Worm (Caenorhabditis elegans) whole organism, L1 larva: ENCODE measurements around the gene F10E7.6.

ENCODE experiments used
- C04F5.9 ChIP-seq: sonication (generic microtip); optimal IDR thresholded peaks from 2 replicates; lab custom pipeline; 2016; ENCODE audit warnings: missing genetic modification characterization, missing compliant biosample characterization
- C16A3.4 ChIP-seq: fragments of 150-350 bp; optimal IDR thresholded peaks from 2 replicates; lab custom pipeline; 2014; ENCODE audit warnings: missing biosample characterization, missing genetic modification characterization
- C34B4.2 ChIP-seq: sonication (generic microtip); optimal IDR thresholded peaks from 2 replicates; lab custom pipeline; 2017; ENCODE audit warnings: mild to moderate bottlenecking, missing genetic modification characterization, missing compliant biosample characterization
- F16B12.6 ChIP-seq: fragments of 150-350 bp; optimal IDR thresholded peaks from 2 replicates; lab custom pipeline; 2014; ENCODE audit warnings: missing biosample characterization, missing genetic modification characterization
- aha-1 ChIP-seq: fragments of 150-350 bp; optimal IDR thresholded peaks from 2 replicates; lab custom pipeline; 2014; ENCODE audit warnings: missing biosample characterization, missing genetic modification characterization
- ama-1 ChIP-seq: fragments of 150-350 bp; optimal IDR thresholded peaks from 2 replicates; lab custom pipeline; 2014
- ceh-8 ChIP-seq: fragments of 200-800 bp; sonication (Bioruptor generic); optimal IDR thresholded peaks from 2 replicates; lab custom pipeline; 2018; ENCODE audit warnings: mild to moderate bottlenecking, missing genetic modification characterization, moderate library complexity, missing compliant biosample characterization
- ceh-88 ChIP-seq: fragments of 200-800 bp; sonication (Bioruptor generic); IDR thresholded peaks from 2 replicates; pipeline ENCODE4 v1.3.6; 2022; ENCODE audit warnings: missing genetic modification characterization, missing compliant biosample characterization
- ces-1 ChIP-seq: fragments of 150-350 bp; optimal IDR thresholded peaks from 2 replicates; lab custom pipeline; 2014; ENCODE audit warnings: missing biosample characterization, missing genetic modification reagents, missing genetic modification characterization
- dpl-1 ChIP-seq, 3 experiments: fragments of 150-350 bp in 2 of 3; sonication (generic microtip) in 1 of 3; optimal IDR thresholded peaks; 2 replicates each; lab custom pipeline; 2014 to 2017; ENCODE audit warnings: missing biosample characterization in 3 of 3, missing genetic modification characterization in 3 of 3, missing genetic modification reagents in 3 of 3
- dsc-1 ChIP-seq: sonication (generic microtip); optimal IDR thresholded peaks from 2 replicates; lab custom pipeline; 2016; ENCODE audit warnings: mild to moderate bottlenecking, missing genetic modification characterization, missing compliant biosample characterization
- efl-3 ChIP-seq: fragments of 200-800 bp; sonication (Bioruptor generic); optimal IDR thresholded peaks from 2 replicates; lab custom pipeline; 2018; ENCODE audit warnings: mild to moderate bottlenecking, missing genetic modification characterization, missing compliant biosample characterization
- egl-13 ChIP-seq: sonication (generic microtip); optimal IDR thresholded peaks from 2 replicates; lab custom pipeline; 2016; ENCODE audit warnings: missing genotype, missing genetic modification reagents, missing genetic modification characterization, missing compliant biosample characterization
- elt-3 ChIP-seq, 6 experiments: fragments of 150-350 bp in 1 of 6; sonication (generic microtip); optimal IDR thresholded peaks; 2 replicates each; lab custom pipeline; 2017 to 2018; ENCODE audit warnings: missing biosample characterization in 6 of 6, missing genetic modification characterization in 6 of 6, inconsistent platforms in 1 of 6
- fkh-4 ChIP-seq: sonication (generic microtip); optimal IDR thresholded peaks from 2 replicates; lab custom pipeline; 2016; ENCODE audit warnings: missing compliant biosample characterization, missing genetic modification characterization, borderline replicate concordance
- fos-1 ChIP-seq: fragments of 150-350 bp; optimal IDR thresholded peaks from 2 replicates; lab custom pipeline; 2014; ENCODE audit warnings: missing biosample characterization, missing genetic modification characterization
- hlh-4 ChIP-seq: sonication (generic microtip); optimal IDR thresholded peaks from 2 replicates; lab custom pipeline; 2016; ENCODE audit warnings: mild to moderate bottlenecking, missing genetic modification characterization, missing compliant biosample characterization
- irx-1 ChIP-seq: sonication (generic microtip); optimal IDR thresholded peaks from 2 replicates; lab custom pipeline; 2016; ENCODE audit warnings: missing genetic modification characterization, missing compliant biosample characterization
- isw-1 ChIP-seq: fragments of 200-800 bp; sonication (Bioruptor generic); IDR thresholded peaks from 2 replicates; pipeline ENCODE4 v1.3.6; 2022; ENCODE audit warnings: missing genetic modification characterization, missing compliant biosample characterization
- lin-13 ChIP-seq: fragments of 150-350 bp; optimal IDR thresholded peaks from 2 replicates; lab custom pipeline; 2014; ENCODE audit warnings: missing biosample characterization, missing genetic modification reagents, missing genetic modification characterization
- lin-14 ChIP-seq: fragments of 200-800 bp; sonication (Bioruptor generic); optimal IDR thresholded peaks from 2 replicates; lab custom pipeline; 2018; ENCODE audit warnings: mild to moderate bottlenecking, missing genetic modification characterization, moderate library complexity, missing compliant biosample characterization
- lin-35 ChIP-seq, 2 experiments: fragments of 150-350 bp; optimal IDR thresholded peaks; 2 replicates each; lab custom pipeline; 2014; ENCODE audit warnings: missing biosample characterization in 2 of 2, missing genetic modification characterization in 2 of 2, missing genetic modification reagents in 2 of 2
- lir-3 ChIP-seq: sonication (generic microtip); optimal IDR thresholded peaks from 2 replicates; lab custom pipeline; 2016; ENCODE audit warnings: mild to moderate bottlenecking, missing genetic modification characterization, moderate library complexity, missing compliant biosample characterization; ENCODE audit not compliant: poor library complexity
- lsy-2 ChIP-seq, 2 experiments: fragments of 150-350 bp; optimal IDR thresholded peaks; 2 replicates each; lab custom pipeline; 2014; ENCODE audit warnings: missing biosample characterization in 2 of 2, missing genetic modification characterization in 2 of 2
- mab-9 ChIP-seq: fragments of 200-800 bp; sonication (Bioruptor generic); IDR thresholded peaks from 2 replicates; pipeline ENCODE4 v1.3.6; 2022; ENCODE audit warnings: missing genetic modification reagents, missing genetic modification characterization, missing compliant biosample characterization
- mef-2 ChIP-seq: fragments of 150-350 bp; optimal IDR thresholded peaks from 2 replicates; lab custom pipeline; 2014; ENCODE audit warnings: missing biosample characterization, missing genetic modification characterization
- mep-1 ChIP-seq: fragments of 150-350 bp; optimal IDR thresholded peaks from 2 replicates; lab custom pipeline; 2014; ENCODE audit warnings: missing biosample characterization, missing genetic modification characterization
- nhr-11 ChIP-seq: fragments of 150-350 bp; optimal IDR thresholded peaks from 2 replicates; lab custom pipeline; 2014; ENCODE audit warnings: missing biosample characterization, missing genetic modification characterization
- nhr-19 ChIP-seq: fragments of 200-800 bp; sonication (Bioruptor generic); conservative IDR thresholded peaks from 2 replicates; pipeline ENCODE4 v1.3.6; 2022; ENCODE audit warnings: missing genetic modification characterization, missing compliant biosample characterization
- nhr-237 ChIP-seq: fragments of 150-350 bp; optimal IDR thresholded peaks from 2 replicates; lab custom pipeline; 2014; ENCODE audit warnings: missing biosample characterization, missing genetic modification characterization
- nhr-28 ChIP-seq: fragments of 150-350 bp; optimal IDR thresholded peaks from 2 replicates; lab custom pipeline; 2014; ENCODE audit warnings: missing biosample characterization, missing genetic modification characterization
- nhr-47 ChIP-seq: sonication (generic microtip); optimal IDR thresholded peaks from 2 replicates; lab custom pipeline; 2016; ENCODE audit warnings: mild to moderate bottlenecking, missing genetic modification characterization, moderate library complexity, missing compliant biosample characterization
- nhr-71 ChIP-seq: sonication (generic microtip); optimal IDR thresholded peaks from 2 replicates; lab custom pipeline; 2016; ENCODE audit warnings: mild to moderate bottlenecking, missing genetic modification characterization, moderate library complexity, missing compliant biosample characterization
- nhr-84 ChIP-seq: sonication (generic microtip); optimal IDR thresholded peaks from 2 replicates; lab custom pipeline; 2017; ENCODE audit warnings: missing biosample characterization, missing genetic modification characterization
- pax-3 ChIP-seq: fragments of 200-800 bp; sonication (Bioruptor generic); optimal IDR thresholded peaks from 2 replicates; lab custom pipeline; 2018; ENCODE audit warnings: mild to moderate bottlenecking, missing genetic modification characterization, moderate library complexity, missing compliant biosample characterization
- rnt-1 ChIP-seq: sonication (generic microtip); optimal IDR thresholded peaks from 2 replicates; lab custom pipeline; 2016; ENCODE audit warnings: mild to moderate bottlenecking, missing genetic modification characterization, moderate library complexity, missing compliant biosample characterization
- snpc-4 ChIP-seq: fragments of 150-350 bp; optimal IDR thresholded peaks from 2 replicates; lab custom pipeline; 2014; ENCODE audit warnings: missing biosample characterization, missing genetic modification characterization
- snu-23 ChIP-seq: sonication (generic microtip); optimal IDR thresholded peaks from 2 replicates; lab custom pipeline; 2016; ENCODE audit warnings: missing genetic modification characterization, missing compliant biosample characterization
- unc-130 ChIP-seq: fragments of 150-350 bp; optimal IDR thresholded peaks from 2 replicates; lab custom pipeline; 2017; ENCODE audit warnings: missing biosample characterization, missing genetic modification characterization, inconsistent platforms
- xbp-1 ChIP-seq: sonication (generic microtip); optimal IDR thresholded peaks from 2 replicates; lab custom pipeline; 2016; ENCODE audit warnings: missing genetic modification characterization, missing compliant biosample characterization
- zag-1 ChIP-seq: fragments of 150-350 bp; optimal IDR thresholded peaks from 2 replicates; lab custom pipeline; 2014; ENCODE audit warnings: missing biosample characterization, missing genetic modification characterization
- zip-4 ChIP-seq: fragments of 200-800 bp; sonication (Bioruptor generic); optimal IDR thresholded peaks from 2 replicates; lab custom pipeline; 2018; ENCODE audit warnings: mild to moderate bottlenecking, missing genetic modification characterization, moderate library complexity, missing compliant biosample characterization
- ztf-4 ChIP-seq: fragments of 150-350 bp; optimal IDR thresholded peaks from 2 replicates; lab custom pipeline; 2014; ENCODE audit warnings: missing biosample characterization, missing genetic modification characterization

The F10E7.6 gene

ce11 chrII:7104794-7105613, 7.9 kb upstream of the F10E7.6 start, which contains the start of the genes farl-11 and rpl-33 (continued):
- no peak for TF ChIP-seq efl-3 (GFP tag; lab: Kevin White, UChicago)
- peak; percentile 98 to 100 for TF ChIP-seq lsy-2 (tag; optimal IDR thresholded peaks at IDR 0.05; lab: Kevin White, UChicago)
- TF ChIP-seq fos-1 (tag; lab: Kevin White, UChicago): peak; percentile 89
- peak; percentile 95 for TF ChIP-seq C16A3.4 (tag; lab: Kevin White, UChicago)
- peak; percentile 39 for TF ChIP-seq nhr-11 (tag; lab: Kevin White, UChicago)
- no peak for TF ChIP-seq mef-2
- TF ChIP-seq nhr-237 (tag; lab: Kevin White, UChicago): peak; percentile 87
- no peak for TF ChIP-seq ces-1
- TF ChIP-seq dpl-1 (GFP tag; optimal IDR thresholded peaks at IDR 0.05; lab: Kevin White, UChicago): peak; percentile 75 to 83 (median 81)
- peak; percentile 73 for TF ChIP-seq snpc-4
- TF ChIP-seq unc-130 (tag; lab: Kevin White, UChicago): peak; percentile 89
- TF ChIP-seq dsc-1 (tag; lab: Kevin White, UChicago): peak; percentile 64
- peak; percentile 79 for TF ChIP-seq lin-13
- TF ChIP-seq snu-23 (GFP tag; lab: Kevin White, UChicago): peak; percentile 92
- TF ChIP-seq ama-1 (lab: Kevin White, UChicago): peak; percentile 62
- no peak for TF ChIP-seq C34B4.2 (tag; lab: Kevin White, UChicago)
- TF ChIP-seq lir-3: peak; percentile 58
- TF ChIP-seq F16B12.6 (tag; lab: Kevin White, UChicago): peak; percentile 70
- TF ChIP-seq irx-1: peak; percentile 43
- peak; percentile 77 for TF ChIP-seq nhr-19 (GFP tag; lab: Robert Waterston, UW)
- TF ChIP-seq ztf-4: no peak
- TF ChIP-seq xbp-1: peak; percentile 81
- no peak for TF ChIP-seq mab-9 (GFP tag; lab: Robert Waterston, UW)
- no peak for TF ChIP-seq aha-1
- peak; percentile 26; the same call in 1 of the 2 replicates for TF ChIP-seq ceh-88 (GFP tag; lab: Robert Waterston, UW)
- peak; percentile 83 to 93 for TF ChIP-seq lin-35 (GFP tag; optimal IDR thresholded peaks at IDR 0.05; lab: Kevin White, UChicago)
- TF ChIP-seq pax-3 (tag; lab: Kevin White, UChicago): peak; percentile 34
- TF ChIP-seq nhr-71: peak; percentile 87
- TF ChIP-seq C04F5.9 (tag; lab: Kevin White, UChicago): peak; percentile 58
- TF ChIP-seq isw-1 (GFP tag; lab: Robert Waterston, UW): peak; percentile 80
- no peak for TF ChIP-seq fkh-4 (tag; lab: Kevin White, UChicago)
- peak; percentile 78 for TF ChIP-seq rnt-1 (tag; lab: Kevin White, UChicago)
- no peak for TF ChIP-seq zag-1 (tag; lab: Kevin White, UChicago)
- TF ChIP-seq ceh-8 (GFP tag; lab: Kevin White, UChicago): no peak

DNA sequence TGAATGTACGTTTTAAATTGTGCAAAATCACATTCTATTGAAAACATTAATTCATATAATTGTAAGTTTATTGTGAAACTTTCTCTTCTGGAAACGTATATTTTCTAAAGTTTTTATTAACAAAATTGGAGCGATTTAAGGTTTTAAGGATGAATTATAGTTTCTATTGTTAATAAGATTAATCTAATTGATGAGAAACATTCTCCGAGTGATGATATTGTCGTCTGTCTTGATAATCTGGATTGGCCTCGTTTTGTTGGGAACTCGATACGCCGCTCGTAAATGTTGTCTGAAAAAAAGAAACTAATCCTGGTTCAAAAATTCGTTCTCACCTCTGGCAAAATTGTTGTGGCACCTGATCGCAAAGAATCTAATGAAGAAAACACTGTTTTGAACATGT, 6.6 kb upstream of the F10E7.6 start:
- TF ChIP-seq aha-1: no peak
- TF ChIP-seq lin-14 (GFP tag; lab: Kevin White, UChicago): no peak
- no peak for TF ChIP-seq nhr-84 (tag; lab: Kevin White, UChicago)
- TF ChIP-seq nhr-28 (tag; lab: Kevin White, UChicago): no peak
- TF ChIP-seq elt-3 (tag; optimal IDR thresholded peaks at IDR 0.05; lab: Kevin White, UChicago): no peak

ce11 chrII:7109956-7110355, 2.9 kb upstream of the F10E7.6 start, which contains the start of gene F10E7.9:
Gene F10E7.9 (minus strand): TSS chrII:7110056.
- no peak for TF ChIP-seq mep-1 (tag; lab: Kevin White, UChicago)
- TF ChIP-seq zip-4: no peak
- TF ChIP-seq hlh-4: no peak
- TF ChIP-seq egl-13 (tag; lab: Kevin White, UChicago): no peak
- no peak for TF ChIP-seq nhr-47 (tag; lab: Kevin White, UChicago)
- no peak for TF ChIP-seq F16B12.6 (tag; lab: Kevin White, UChicago)
- no peak for TF ChIP-seq lin-13
- no peak for TF ChIP-seq lsy-2 (tag; optimal IDR thresholded peaks at IDR 0.05; lab: Kevin White, UChicago)
- TF ChIP-seq ztf-4: no peak
- TF ChIP-seq, all 84 proteins: peak for 0
